Worm (Caenorhabditis elegans) whole organism, L1 larva: ENCODE measurements around the gene rpc-2.
A peak's percentile ranks its signal among the peaks of the same experiment; 100 is the strongest.

Source experiments
- C04F5.9 ChIP-seq: sonication (generic microtip); optimal IDR thresholded peaks from 2 replicates; lab custom pipeline; 2016; ENCODE audit warnings: missing genetic modification characterization, missing compliant biosample characterization
- F16B12.6 ChIP-seq: fragments of 150-350 bp; optimal IDR thresholded peaks from 2 replicates; lab custom pipeline; 2014; ENCODE audit warnings: missing biosample characterization, missing genetic modification characterization
- Y116A8C.19 ChIP-seq: sonication (generic microtip); optimal IDR thresholded peaks from 2 replicates; lab custom pipeline; 2016; ENCODE audit warnings: missing compliant biosample characterization, missing genetic modification characterization, borderline replicate concordance
- aha-1 ChIP-seq: fragments of 150-350 bp; optimal IDR thresholded peaks from 2 replicates; lab custom pipeline; 2014; ENCODE audit warnings: missing biosample characterization, missing genetic modification characterization
- aly-2 ChIP-seq: fragments of 150-350 bp; optimal IDR thresholded peaks from 2 replicates; lab custom pipeline; 2014; ENCODE audit warnings: missing biosample characterization, missing genetic modification characterization
- blmp-1 ChIP-seq: fragments of 150-350 bp; optimal IDR thresholded peaks from 2 replicates; lab custom pipeline; 2014; ENCODE audit warnings: missing biosample characterization, missing genetic modification characterization
- ceh-82 ChIP-seq, 3 experiments: fragments of 150-350 bp in 1 of 3; sonication (generic microtip) in 2 of 3; optimal IDR thresholded peaks; 2 replicates each; lab custom pipeline; 2014 to 2017; ENCODE audit warnings: missing biosample characterization in 3 of 3, missing genetic modification characterization in 3 of 3
- ces-1 ChIP-seq: fragments of 150-350 bp; optimal IDR thresholded peaks from 2 replicates; lab custom pipeline; 2014; ENCODE audit warnings: missing biosample characterization, missing genetic modification reagents, missing genetic modification characterization
- dpl-1 ChIP-seq, 3 experiments: fragments of 150-350 bp in 2 of 3; sonication (generic microtip) in 1 of 3; optimal IDR thresholded peaks; 2 replicates each; lab custom pipeline; 2014 to 2017; ENCODE audit warnings: missing biosample characterization in 3 of 3, missing genetic modification characterization in 3 of 3, missing genetic modification reagents in 3 of 3
- dsc-1 ChIP-seq: sonication (generic microtip); optimal IDR thresholded peaks from 2 replicates; lab custom pipeline; 2016; ENCODE audit warnings: mild to moderate bottlenecking, missing genetic modification characterization, missing compliant biosample characterization
- efl-1 ChIP-seq, 4 experiments: fragments of 150-350 bp; optimal IDR thresholded peaks in 3 of 4; peaks in 1 of 4; 1 replicate in 1 of 4; 2 replicates in 3 of 4; lab custom pipeline; 2014; ENCODE audit warnings: missing biosample characterization in 2 of 4, missing genetic modification characterization in 2 of 4, missing genetic modification reagents in 2 of 4
- efl-3 ChIP-seq: fragments of 200-800 bp; sonication (Bioruptor generic); optimal IDR thresholded peaks from 2 replicates; lab custom pipeline; 2018; ENCODE audit warnings: mild to moderate bottlenecking, missing genetic modification characterization, missing compliant biosample characterization
- elt-2 ChIP-seq: sonication (generic microtip); optimal IDR thresholded peaks from 2 replicates; lab custom pipeline; 2016; ENCODE audit warnings: missing genetic modification characterization, mild to moderate bottlenecking, inconsistent platforms, missing compliant biosample characterization, missing genetic modification reagents
- ets-5 ChIP-seq: fragments of 200-800 bp; sonication (Bioruptor generic); IDR thresholded peaks from 2 replicates; pipeline ENCODE4 v1.3.6; 2022; ENCODE audit warnings: missing genetic modification characterization, missing compliant biosample characterization
- fkh-4 ChIP-seq: sonication (generic microtip); optimal IDR thresholded peaks from 2 replicates; lab custom pipeline; 2016; ENCODE audit warnings: missing compliant biosample characterization, missing genetic modification characterization, borderline replicate concordance
- fkh-8 ChIP-seq: sonication (generic microtip); optimal IDR thresholded peaks from 2 replicates; lab custom pipeline; 2016; ENCODE audit warnings: mild to moderate bottlenecking, missing genetic modification characterization, missing compliant biosample characterization
- fos-1 ChIP-seq: fragments of 150-350 bp; optimal IDR thresholded peaks from 2 replicates; lab custom pipeline; 2014; ENCODE audit warnings: missing biosample characterization, missing genetic modification characterization
- grh-1 ChIP-seq: fragments of 200-800 bp; sonication (Bioruptor generic); IDR thresholded peaks from 2 replicates; pipeline ENCODE4 v1.3.6; 2022; ENCODE audit warnings: missing genetic modification reagents, missing genetic modification characterization, missing compliant biosample characterization
- hlh-17 ChIP-seq: fragments of 200-800 bp; sonication (Bioruptor generic); optimal IDR thresholded peaks from 2 replicates; lab custom pipeline; 2018; ENCODE audit warnings: missing genetic modification characterization, mild to moderate bottlenecking, missing compliant biosample characterization, moderate library complexity, borderline replicate concordance
- hlh-4 ChIP-seq: sonication (generic microtip); optimal IDR thresholded peaks from 2 replicates; lab custom pipeline; 2016; ENCODE audit warnings: mild to moderate bottlenecking, missing genetic modification characterization, missing compliant biosample characterization
- jun-1 ChIP-seq: fragments of 150-350 bp; optimal IDR thresholded peaks from 2 replicates; lab custom pipeline; 2014; ENCODE audit warnings: missing biosample characterization, missing genetic modification reagents, missing genetic modification characterization
- lin-13 ChIP-seq: fragments of 150-350 bp; optimal IDR thresholded peaks from 2 replicates; lab custom pipeline; 2014; ENCODE audit warnings: missing biosample characterization, missing genetic modification reagents, missing genetic modification characterization
- lin-14 ChIP-seq: fragments of 200-800 bp; sonication (Bioruptor generic); optimal IDR thresholded peaks from 2 replicates; lab custom pipeline; 2018; ENCODE audit warnings: mild to moderate bottlenecking, missing genetic modification characterization, moderate library complexity, missing compliant biosample characterization
- lin-39 ChIP-seq: fragments of 150-350 bp; optimal IDR thresholded peaks from 2 replicates; lab custom pipeline; 2014; ENCODE audit warnings: missing biosample characterization, missing genetic modification reagents, missing genetic modification characterization
- lir-3 ChIP-seq: sonication (generic microtip); optimal IDR thresholded peaks from 2 replicates; lab custom pipeline; 2016; ENCODE audit warnings: mild to moderate bottlenecking, missing genetic modification characterization, moderate library complexity, missing compliant biosample characterization; ENCODE audit not compliant: poor library complexity
- lsy-2 ChIP-seq, 2 experiments: fragments of 150-350 bp; optimal IDR thresholded peaks; 2 replicates each; lab custom pipeline; 2014; ENCODE audit warnings: missing biosample characterization in 2 of 2, missing genetic modification characterization in 2 of 2
- mdl-1 ChIP-seq, 2 experiments: fragments of 150-350 bp; optimal IDR thresholded peaks; 2 replicates each; lab custom pipeline; 2014 to 2017; ENCODE audit warnings: missing biosample characterization in 2 of 2, missing genetic modification characterization in 2 of 2, inconsistent platforms in 1 of 2
- mef-2 ChIP-seq: fragments of 150-350 bp; optimal IDR thresholded peaks from 2 replicates; lab custom pipeline; 2014; ENCODE audit warnings: missing biosample characterization, missing genetic modification characterization
- nhr-11 ChIP-seq: fragments of 150-350 bp; optimal IDR thresholded peaks from 2 replicates; lab custom pipeline; 2014; ENCODE audit warnings: missing biosample characterization, missing genetic modification characterization
- nhr-237 ChIP-seq: fragments of 150-350 bp; optimal IDR thresholded peaks from 2 replicates; lab custom pipeline; 2014; ENCODE audit warnings: missing biosample characterization, missing genetic modification characterization
- nhr-28 ChIP-seq: fragments of 150-350 bp; optimal IDR thresholded peaks from 2 replicates; lab custom pipeline; 2014; ENCODE audit warnings: missing biosample characterization, missing genetic modification characterization
- nhr-47 ChIP-seq: sonication (generic microtip); optimal IDR thresholded peaks from 2 replicates; lab custom pipeline; 2016; ENCODE audit warnings: mild to moderate bottlenecking, missing genetic modification characterization, moderate library complexity, missing compliant biosample characterization
- nhr-76 ChIP-seq: sonication (generic microtip); optimal IDR thresholded peaks from 2 replicates; lab custom pipeline; 2017; ENCODE audit warnings: missing biosample characterization, missing genetic modification characterization
- nhr-84 ChIP-seq: sonication (generic microtip); optimal IDR thresholded peaks from 2 replicates; lab custom pipeline; 2017; ENCODE audit warnings: missing biosample characterization, missing genetic modification characterization
- nhr-90 ChIP-seq: sonication (generic microtip); optimal IDR thresholded peaks from 2 replicates; lab custom pipeline; 2016; ENCODE audit warnings: mild to moderate bottlenecking, missing genetic modification characterization, missing compliant biosample characterization; ENCODE audit not compliant: poor library complexity
- pax-3 ChIP-seq: fragments of 200-800 bp; sonication (Bioruptor generic); optimal IDR thresholded peaks from 2 replicates; lab custom pipeline; 2018; ENCODE audit warnings: mild to moderate bottlenecking, missing genetic modification characterization, moderate library complexity, missing compliant biosample characterization
- rnt-1 ChIP-seq: sonication (generic microtip); optimal IDR thresholded peaks from 2 replicates; lab custom pipeline; 2016; ENCODE audit warnings: mild to moderate bottlenecking, missing genetic modification characterization, moderate library complexity, missing compliant biosample characterization
- skn-1 ChIP-seq: fragments of 150-350 bp; optimal IDR thresholded peaks from 2 replicates; lab custom pipeline; 2014; ENCODE audit warnings: missing biosample characterization, missing genetic modification characterization
- snpc-4 ChIP-seq: fragments of 150-350 bp; optimal IDR thresholded peaks from 2 replicates; lab custom pipeline; 2014; ENCODE audit warnings: missing biosample characterization, missing genetic modification characterization
- snu-23 ChIP-seq: sonication (generic microtip); optimal IDR thresholded peaks from 2 replicates; lab custom pipeline; 2016; ENCODE audit warnings: missing genetic modification characterization, missing compliant biosample characterization
- sox-4 ChIP-seq: sonication (generic microtip); optimal IDR thresholded peaks from 2 replicates; lab custom pipeline; 2016; ENCODE audit warnings: missing genetic modification characterization, missing compliant biosample characterization
- sptf-1 ChIP-seq: fragments of 150-350 bp; optimal IDR thresholded peaks from 2 replicates; lab custom pipeline; 2014; ENCODE audit warnings: missing biosample characterization, missing genetic modification characterization
- sup-37 ChIP-seq: fragments of 200-800 bp; sonication (Bioruptor generic); optimal IDR thresholded peaks from 2 replicates; lab custom pipeline; 2018; ENCODE audit warnings: mild to moderate bottlenecking, missing genetic modification characterization, missing compliant biosample characterization
- swsn-7 ChIP-seq: sonication (generic microtip); optimal IDR thresholded peaks from 2 replicates; lab custom pipeline; 2016; ENCODE audit warnings: missing genetic modification characterization, missing compliant biosample characterization
- unc-130 ChIP-seq: fragments of 150-350 bp; optimal IDR thresholded peaks from 2 replicates; lab custom pipeline; 2017; ENCODE audit warnings: missing biosample characterization, missing genetic modification characterization, inconsistent platforms
- unc-30 ChIP-seq: sonication (generic microtip); optimal IDR thresholded peaks from 2 replicates; lab custom pipeline; 2017; ENCODE audit warnings: missing biosample characterization, missing genetic modification characterization
- unc-86 ChIP-seq: sonication (generic microtip); optimal IDR thresholded peaks from 2 replicates; lab custom pipeline; 2016; ENCODE audit warnings: missing genetic modification characterization, missing compliant biosample characterization
- unc-98 ChIP-seq: fragments of 200-800 bp; sonication (Bioruptor generic); IDR thresholded peaks from 2 replicates; pipeline ENCODE4 v1.3.6; 2022; ENCODE audit warnings: missing genetic modification characterization, missing compliant biosample characterization
- vab-15 ChIP-seq: sonication (generic microtip); optimal IDR thresholded peaks from 2 replicates; lab custom pipeline; 2017; ENCODE audit warnings: missing genotype, mild to moderate bottlenecking, missing genetic modification characterization, missing compliant biosample characterization
- xbp-1 ChIP-seq: sonication (generic microtip); optimal IDR thresholded peaks from 2 replicates; lab custom pipeline; 2016; ENCODE audit warnings: missing genetic modification characterization, missing compliant biosample characterization
- zag-1 ChIP-seq: fragments of 150-350 bp; optimal IDR thresholded peaks from 2 replicates; lab custom pipeline; 2014; ENCODE audit warnings: missing biosample characterization, missing genetic modification characterization

rpc-2 gene

DNA sequence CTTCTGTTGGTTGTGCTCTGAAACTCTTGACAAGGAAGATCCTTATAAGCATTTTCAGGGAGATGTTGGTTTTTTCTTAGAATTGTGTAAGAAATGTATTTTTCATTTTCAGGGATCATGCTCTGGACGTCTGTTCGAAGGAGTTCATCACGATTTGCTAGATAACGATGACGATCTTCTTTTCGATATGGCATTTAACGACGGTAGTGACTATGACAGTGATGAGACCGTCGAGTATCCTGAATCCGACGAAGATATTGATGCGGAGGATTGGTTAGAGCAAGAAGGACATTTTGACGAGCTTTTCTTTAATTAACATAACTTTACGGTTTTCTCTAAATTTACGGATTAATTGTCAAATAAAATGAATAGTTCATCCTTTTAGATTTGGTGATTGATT is 31.6 kb downstream of the rpc-2 start:
- TF ChIP-seq aly-2, result peak; percentile 27
- no peak for TF ChIP-seq sox-4
- TF ChIP-seq, all 84 proteins: peak for 1

DNA sequence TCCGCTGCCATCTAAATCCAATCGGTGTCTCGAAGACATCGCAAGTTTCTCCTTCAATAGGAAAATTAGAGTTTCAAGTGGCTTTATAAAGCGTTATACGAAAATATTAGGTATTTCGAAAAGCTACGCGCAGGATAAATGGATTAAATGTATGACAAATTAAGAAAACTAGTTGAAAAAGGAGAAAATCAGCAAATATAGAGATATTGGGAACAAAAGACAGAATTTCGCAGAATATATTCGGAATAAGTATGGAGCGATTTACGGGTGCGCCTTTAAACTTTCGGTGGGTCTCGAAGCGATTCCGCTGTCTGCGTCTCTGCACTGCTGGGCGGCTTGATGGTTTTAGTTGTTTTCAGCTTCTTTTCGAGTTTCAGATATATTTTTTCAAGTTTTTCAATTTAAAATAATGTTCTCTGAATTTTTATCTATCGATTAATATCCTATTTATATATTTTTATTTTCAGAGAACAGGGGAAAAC is 34.5 kb downstream of the rpc-2 start, which contains the start of the genes ddx-15 and ucr-1:
ddx-15 (minus strand) TSS at position 51 of the 482 bp plus-strand sequence.
ucr-1 (plus strand) TSS at position 468 of the 482 bp plus-strand sequence.
- TF ChIP-seq efl-3 (GFP tag; lab: Kevin White, UChicago), result no peak
- peak; percentile 73 for TF ChIP-seq xbp-1 (tag; lab: Kevin White, UChicago)
- TF ChIP-seq swsn-7 (tag; lab: Kevin White, UChicago), result peak; percentile 66
- no peak for TF ChIP-seq hlh-17
- peak; percentile 34 for TF ChIP-seq nhr-90 (tag; lab: Kevin White, UChicago)
- TF ChIP-seq aly-2, result no peak
- TF ChIP-seq lin-13 (GFP tag; lab: Kevin White, UChicago), result peak; percentile 25
- TF ChIP-seq rnt-1 (tag; lab: Kevin White, UChicago), result peak; percentile 73
- TF ChIP-seq ceh-82 (tag; optimal IDR thresholded peaks at IDR 0.05; lab: Kevin White, UChicago), result peak; percentile 1 to 79 (median 37)
- no peak for TF ChIP-seq nhr-28 (tag; lab: Kevin White, UChicago)
- TF ChIP-seq lin-39 (tag; lab: Kevin White, UChicago), result no peak
- TF ChIP-seq ces-1 (GFP tag; lab: Kevin White, UChicago), result no peak
- TF ChIP-seq mef-2, result no peak
- no peak for TF ChIP-seq zag-1 (tag; lab: Kevin White, UChicago)
- TF ChIP-seq ets-5 (GFP tag; lab: Robert Waterston, UW), result no peak
- peak; percentile 17 for TF ChIP-seq vab-15 (tag; lab: Kevin White, UChicago)
- peak in 1 of 2 experiments; percentile 46 for TF ChIP-seq mdl-1 (tag; optimal IDR thresholded peaks at IDR 0.05; lab: Kevin White, UChicago)
- TF ChIP-seq F16B12.6 (tag; lab: Kevin White, UChicago), result peak; percentile 14
- TF ChIP-seq nhr-11 (tag; lab: Kevin White, UChicago), result no peak
- peak; percentile 15 for TF ChIP-seq pax-3
- peak; percentile 43 for TF ChIP-seq fos-1 (tag; lab: Kevin White, UChicago)
- TF ChIP-seq snpc-4 (tag; lab: Kevin White, UChicago), result peak; percentile 32
- TF ChIP-seq nhr-76 (tag; lab: Kevin White, UChicago), result no peak
- TF ChIP-seq nhr-47 (tag; lab: Kevin White, UChicago), result peak; percentile 78
- TF ChIP-seq unc-98, result no peak
- TF ChIP-seq dpl-1 (GFP tag; optimal IDR thresholded peaks at IDR 0.05; lab: Kevin White, UChicago), result peak; percentile 69 to 78 (median 72)
- TF ChIP-seq hlh-4, result no peak
- TF ChIP-seq fkh-4 (tag; lab: Kevin White, UChicago), result no peak
- peak; percentile 39 for TF ChIP-seq skn-1 (tag; lab: Kevin White, UChicago)
- no peak for TF ChIP-seq blmp-1 (tag; lab: Kevin White, UChicago)
- peak; percentile 81 to 83 for TF ChIP-seq efl-1 (optimal IDR thresholded peaks at IDR 0.05; lab: Kevin White, UChicago)
- peak; percentile 76 to 97 for TF ChIP-seq efl-1 (GFP tag; optimal IDR thresholded peaks at IDR 0.05 in 1 of 2; lab: Kevin White, UChicago)
- TF ChIP-seq lin-14, result peak; percentile 75
- TF ChIP-seq jun-1 (tag; lab: Kevin White, UChicago), result peak; percentile 22
- no peak for TF ChIP-seq sup-37 (GFP tag; lab: Kevin White, UChicago)
- no peak for TF ChIP-seq aha-1
- peak; percentile 0 for TF ChIP-seq C04F5.9 (tag; lab: Kevin White, UChicago)
- TF ChIP-seq dsc-1 (tag; lab: Kevin White, UChicago), result peak; percentile 45
- peak; percentile 78 for TF ChIP-seq unc-130
- TF ChIP-seq snu-23, result peak; percentile 78
- TF ChIP-seq nhr-237 (tag; lab: Kevin White, UChicago), result no peak
- TF ChIP-seq unc-30 (tag; lab: Kevin White, UChicago), result no peak
- TF ChIP-seq Y116A8C.19 (tag; lab: Kevin White, UChicago), result no peak
- TF ChIP-seq unc-86 (tag; lab: Kevin White, UChicago), result peak; percentile 69
- TF ChIP-seq fkh-8, result peak; percentile 72
- TF ChIP-seq grh-1 (GFP tag; lab: Robert Waterston, UW), result no peak; the same call in 1 of the 2 replicates
- peak; percentile 2 for TF ChIP-seq elt-2
- no peak for TF ChIP-seq sptf-1
- TF ChIP-seq nhr-84 (tag; lab: Kevin White, UChicago), result no peak
- peak; percentile 85 for TF ChIP-seq lsy-2 (tag; optimal IDR thresholded peaks at IDR 0.05; lab: Kevin White, UChicago)
- peak; percentile 39 for TF ChIP-seq lir-3 (tag; lab: Kevin White, UChicago)
